Worm (Caenorhabditis elegans): ENCODE measurements around the gene T28A11.3.

The T28A11.3 gene

ce11 chrV:3275033-3275432 is at the start of gene T28A11.3:
Gene T28A11.3 (plus strand): TSS chrV:3275333.
- no peak for TF ChIP-seq ztf-23 (GFP tag; IDR thresholded peaks at IDR 0.05)
- no peak for TF ChIP-seq tab-1 (GFP tag; IDR thresholded peaks at IDR 0.05)
- no peak for TF ChIP-seq ztf-29 (GFP tag; IDR thresholded peaks at IDR 0.05)
- TF ChIP-seq ref-1 (GFP tag; conservative IDR thresholded peaks at IDR 0.05) = no peak
- no peak for TF ChIP-seq klf-2 (GFP tag; conservative IDR thresholded peaks at IDR 0.05)
- TF ChIP-seq cog-1 (tag; optimal IDR thresholded peaks at IDR 0.05) = no peak
- TF ChIP-seq T22C8.4 (GFP tag; IDR thresholded peaks at IDR 0.05) = no peak
- no peak for TF ChIP-seq med-1 (GFP tag; optimal IDR thresholded peaks at IDR 0.05; ENCODE audit: insufficient read depth)
- no peak for TF ChIP-seq flt-1 (GFP tag; IDR thresholded peaks at IDR 0.05)

ce11 chrV:3227373-3227772 is 47.8 kb upstream of the T28A11.3 start, which contains the start of gene K08D9.2:
Gene K08D9.2 (plus strand): TSS chrV:3227673.
- no peak for TF ChIP-seq klf-2 (GFP tag; conservative IDR thresholded peaks at IDR 0.05)
- no peak for TF ChIP-seq cog-1 (tag; optimal IDR thresholded peaks at IDR 0.05)
- TF ChIP-seq ztf-23 (GFP tag; IDR thresholded peaks at IDR 0.05) = no peak
- no peak for TF ChIP-seq ref-1 (GFP tag; conservative IDR thresholded peaks at IDR 0.05)
- TF ChIP-seq ztf-29 (GFP tag; IDR thresholded peaks at IDR 0.05) = no peak
- TF ChIP-seq med-1 (GFP tag; optimal IDR thresholded peaks at IDR 0.05; ENCODE audit: insufficient read depth) = no peak

- no peak for TF ChIP-seq ztf-23 (GFP tag; IDR thresholded peaks at IDR 0.05)
These were observed 45.0 kb upstream of the T28A11.3 start for ce11 chrV:3230150-3230549.

- no peak for TF ChIP-seq med-1 (GFP tag; optimal IDR thresholded peaks at IDR 0.05; ENCODE audit: insufficient read depth)
- TF ChIP-seq ztf-29 (GFP tag; IDR thresholded peaks at IDR 0.05) = no peak
- TF ChIP-seq tab-1 (GFP tag; IDR thresholded peaks at IDR 0.05) = no peak
- TF ChIP-seq ztf-23 (GFP tag; IDR thresholded peaks at IDR 0.05) = no peak
- TF ChIP-seq ref-1 (GFP tag; conservative IDR thresholded peaks at IDR 0.05) = no peak
- no peak for TF ChIP-seq klf-2 (GFP tag; conservative IDR thresholded peaks at IDR 0.05)
- no peak for TF ChIP-seq flt-1 (GFP tag; IDR thresholded peaks at IDR 0.05)
- TF ChIP-seq cog-1 (tag; optimal IDR thresholded peaks at IDR 0.05) = no peak
- TF ChIP-seq T22C8.4 (GFP tag; IDR thresholded peaks at IDR 0.05) = no peak
These were observed 44.5 kb upstream of the T28A11.3 start, which contains the start of gene K08D9.10 for ce11 chrV:3230597-3230996. Gene K08D9.10 (plus strand): TSS chrV:3230897.

- TF ChIP-seq T22C8.4 (GFP tag; IDR thresholded peaks at IDR 0.05) (no peak), ref-1 (GFP tag; conservative IDR thresholded peaks at IDR 0.05) (no peak), ztf-29 (GFP tag; IDR thresholded peaks at IDR 0.05) (no peak), ztf-23 (GFP tag; IDR thresholded peaks at IDR 0.05) (no peak), med-1 (GFP tag; optimal IDR thresholded peaks at IDR 0.05; ENCODE audit: insufficient read depth) (no peak), cog-1 (tag; optimal IDR thresholded peaks at IDR 0.05) (no peak), klf-2 (GFP tag; conservative IDR thresholded peaks at IDR 0.05) (no peak), flt-1 (GFP tag; IDR thresholded peaks at IDR 0.05) (no peak), tab-1 (GFP tag; IDR thresholded peaks at IDR 0.05) (no peak)
These were observed 40.2 kb upstream of the T28A11.3 start, which contains the start of gene K08D9.6 for ce11 chrV:3234887-3235286. Gene K08D9.6 (minus strand): TSS chrV:3234987.

ce11 chrV:3236610-3237009 is 38.5 kb upstream of the T28A11.3 start, which contains the start of the genes K08D9.9 and str-16:
Gene K08D9.9 (minus strand): TSS chrV:3236710.
Gene str-16 (plus strand): TSS chrV:3236875.
- no peak for TF ChIP-seq cog-1 (tag; optimal IDR thresholded peaks at IDR 0.05)
- TF ChIP-seq T22C8.4 (GFP tag; IDR thresholded peaks at IDR 0.05) = no peak
- TF ChIP-seq ztf-29 (GFP tag; IDR thresholded peaks at IDR 0.05) = no peak
- TF ChIP-seq ztf-23 (GFP tag; IDR thresholded peaks at IDR 0.05) = no peak
- no peak for TF ChIP-seq med-1 (GFP tag; optimal IDR thresholded peaks at IDR 0.05; ENCODE audit: insufficient read depth)
- TF ChIP-seq klf-2 (GFP tag; conservative IDR thresholded peaks at IDR 0.05) = no peak
- TF ChIP-seq ref-1 (GFP tag; conservative IDR thresholded peaks at IDR 0.05) = no peak

ce11 chrV:3241175-3241574 is 34.0 kb upstream of the T28A11.3 start, which contains the start of gene srj-11:
Gene srj-11 (plus strand): TSS chrV:3241424.
- TF ChIP-seq cog-1 (tag; optimal IDR thresholded peaks at IDR 0.05) (no peak), klf-2 (GFP tag; conservative IDR thresholded peaks at IDR 0.05) (no peak), ztf-23 (GFP tag; IDR thresholded peaks at IDR 0.05) (no peak)

- TF ChIP-seq ref-1 (GFP tag; conservative IDR thresholded peaks at IDR 0.05) = no peak
- no peak for TF ChIP-seq med-1 (GFP tag; optimal IDR thresholded peaks at IDR 0.05; ENCODE audit: insufficient read depth)
- no peak for TF ChIP-seq ztf-23 (GFP tag; IDR thresholded peaks at IDR 0.05)
- TF ChIP-seq ztf-29 (GFP tag; IDR thresholded peaks at IDR 0.05) = no peak
- no peak for TF ChIP-seq cog-1 (tag; optimal IDR thresholded peaks at IDR 0.05)
- no peak for TF ChIP-seq tab-1 (GFP tag; IDR thresholded peaks at IDR 0.05)
- TF ChIP-seq flt-1 (GFP tag; IDR thresholded peaks at IDR 0.05) = no peak
- no peak for TF ChIP-seq T22C8.4 (GFP tag; IDR thresholded peaks at IDR 0.05)
- no peak for TF ChIP-seq klf-2 (GFP tag; conservative IDR thresholded peaks at IDR 0.05)
These were observed 32.1 kb upstream of the T28A11.3 start, which contains the start of gene gst-23 for ce11 chrV:3242984-3243383. Gene gst-23 (plus strand): TSS chrV:3243284.

ce11 chrV:3244703-3245102 is 30.4 kb upstream of the T28A11.3 start, which contains the start of gene srj-7:
Gene srj-7 (plus strand): TSS chrV:3245003.
- TF ChIP-seq ztf-23 (GFP tag; IDR thresholded peaks at IDR 0.05) (no peak), cog-1 (tag; optimal IDR thresholded peaks at IDR 0.05) (no peak), klf-2 (GFP tag; conservative IDR thresholded peaks at IDR 0.05) (no peak), ref-1 (GFP tag; conservative IDR thresholded peaks at IDR 0.05) (no peak), ztf-29 (GFP tag; IDR thresholded peaks at IDR 0.05) (no peak), flt-1 (GFP tag; IDR thresholded peaks at IDR 0.05) (no peak), med-1 (GFP tag; optimal IDR thresholded peaks at IDR 0.05; ENCODE audit: insufficient read depth) (no peak), tab-1 (GFP tag; IDR thresholded peaks at IDR 0.05) (no peak), T22C8.4 (GFP tag; IDR thresholded peaks at IDR 0.05) (no peak)

ce11 chrV:3247515-3247914 is 27.6 kb upstream of the T28A11.3 start, which contains the start of gene srj-8:
Gene srj-8 (plus strand): TSS chrV:3247815.
- TF ChIP-seq tab-1 (GFP tag; IDR thresholded peaks at IDR 0.05) (no peak), klf-2 (GFP tag; conservative IDR thresholded peaks at IDR 0.05) (no peak), flt-1 (GFP tag; IDR thresholded peaks at IDR 0.05) (no peak), ztf-23 (GFP tag; IDR thresholded peaks at IDR 0.05) (no peak), T22C8.4 (GFP tag; IDR thresholded peaks at IDR 0.05) (no peak), cog-1 (tag; optimal IDR thresholded peaks at IDR 0.05) (no peak), ztf-29 (GFP tag; IDR thresholded peaks at IDR 0.05) (no peak), med-1 (GFP tag; optimal IDR thresholded peaks at IDR 0.05; ENCODE audit: insufficient read depth) (no peak), ref-1 (GFP tag; conservative IDR thresholded peaks at IDR 0.05) (no peak)

Data from whole organism, midembryonic.